Worm (Caenorhabditis elegans) whole organism, dauer: ENCODE measurements around the gene nhr-13.
"Not testable (repeated sequence)": the region's sequence is repeated elsewhere in the genome, so short reads cannot be mapped to it uniquely, and the experiment has no call there.

Experiments used
- unc-62 ChIP-seq: sonication (generic microtip); optimal IDR thresholded peaks from 2 replicates; lab custom pipeline; 2017; ENCODE audit warnings: missing biosample characterization, missing genetic modification reagents, missing genetic modification characterization

The nhr-13 gene

DNA sequence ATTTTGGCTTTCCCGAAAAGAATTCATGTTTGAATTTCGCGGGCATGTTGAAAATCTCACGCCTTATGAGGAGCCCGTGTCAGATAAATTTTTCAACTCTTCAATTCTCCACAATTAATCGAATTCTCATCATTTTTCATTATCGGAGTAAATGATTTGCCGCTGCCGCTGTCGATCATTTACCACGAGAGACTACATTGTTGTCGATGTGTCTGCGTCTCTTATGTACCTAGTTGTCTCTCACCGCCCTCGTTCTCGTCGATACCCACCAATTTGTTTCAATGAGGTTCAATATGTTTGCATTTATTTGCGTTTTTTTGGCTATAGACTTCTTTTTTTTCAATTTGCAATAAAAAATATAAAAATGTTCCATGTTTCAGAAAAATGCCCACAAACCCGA, at the start of gene nhr-13:
nhr-13 (plus strand) TSS at position 369 of the 400 bp plus-strand sequence.
- TF ChIP-seq unc-62 (GFP tag; lab: Kevin White, UChicago): no peak

DNA sequence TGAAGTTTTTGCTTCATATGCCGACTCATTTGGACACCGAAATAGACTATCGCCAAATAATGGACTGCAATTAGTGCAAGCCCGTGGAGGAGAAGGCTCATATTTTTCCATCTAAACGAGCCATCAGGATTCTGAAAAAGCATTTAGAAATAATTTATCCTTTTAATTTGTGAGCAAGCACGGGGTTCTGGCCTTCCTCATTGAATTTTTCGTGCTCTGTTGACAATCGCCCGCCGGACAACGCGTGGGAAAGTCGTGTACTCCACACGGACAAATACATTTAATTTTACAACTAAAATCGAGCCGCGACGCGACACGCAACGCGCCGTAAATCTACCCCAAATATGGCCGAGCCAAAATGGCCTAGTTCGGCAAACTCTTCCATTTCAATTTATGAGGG, 47.9 kb upstream of the nhr-13 start, which contains the start of gene F22F7.12:
F22F7.12 (minus strand) TSS at position 101 of the 400 bp plus-strand sequence.
- not testable (repeated sequence) for TF ChIP-seq unc-62 (GFP tag; lab: Kevin White, UChicago)

DNA sequence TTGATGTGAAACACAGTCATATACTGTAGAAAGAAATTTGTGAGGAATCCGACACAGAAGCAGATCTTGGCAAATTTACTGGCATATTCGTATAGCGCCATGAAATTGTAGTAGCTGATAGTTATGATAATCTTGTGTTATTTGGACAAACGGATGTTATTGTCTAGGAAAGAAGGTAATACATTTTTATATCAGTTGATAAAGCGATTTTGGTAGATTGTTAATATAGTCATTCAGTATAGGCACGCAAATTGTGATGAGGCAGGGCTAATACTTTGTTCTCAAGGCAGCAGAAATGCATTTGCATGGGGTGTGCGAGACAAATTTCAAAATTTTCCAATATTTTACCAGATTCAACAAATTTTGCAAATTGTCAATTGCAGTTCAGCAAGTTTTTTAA, 46.2 kb upstream of the nhr-13 start, which contains the start of gene str-52:
str-52 (minus strand) TSS at position 101 of the 400 bp plus-strand sequence.
- no peak for TF ChIP-seq unc-62 (GFP tag; lab: Kevin White, UChicago)

DNA sequence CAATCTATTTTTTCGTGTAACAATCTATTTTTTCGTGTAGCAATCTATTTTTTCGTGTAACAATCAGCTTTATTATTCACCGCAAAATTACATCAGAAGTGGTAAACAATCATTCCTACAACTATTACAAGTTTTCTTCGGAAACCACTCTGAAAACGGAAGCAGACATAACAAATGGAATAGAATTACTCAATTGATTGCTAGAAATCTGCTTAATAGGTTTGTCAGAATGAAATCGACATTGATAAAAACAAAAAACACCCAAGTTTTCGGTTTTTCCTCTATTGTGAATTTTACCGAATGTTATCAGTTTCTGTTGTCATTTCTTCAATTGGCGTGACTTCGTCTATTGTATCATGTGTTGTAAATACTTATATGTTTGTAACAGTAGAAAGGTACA, 45.5 kb upstream of the nhr-13 start, which contains the start of gene srbc-20:
srbc-20 (plus strand) TSS at position 301 of the 400 bp plus-strand sequence.
- no peak for TF ChIP-seq unc-62 (GFP tag; lab: Kevin White, UChicago)

- no peak for TF ChIP-seq unc-62 (GFP tag; lab: Kevin White, UChicago)
Measured at ce11 chrV:2149432-2149831, 42.9 kb upstream of the nhr-13 start, which contains the start of gene C45H4.21. C45H4.21 (minus strand) TSS chrV:2149532.

ce11 chrV:2150876-2151275, 41.4 kb upstream of the nhr-13 start, which contains the start of gene C45H4.13:
C45H4.13 (minus strand) TSS chrV:2150976.
- TF ChIP-seq unc-62 (GFP tag; lab: Kevin White, UChicago): no peak

DNA sequence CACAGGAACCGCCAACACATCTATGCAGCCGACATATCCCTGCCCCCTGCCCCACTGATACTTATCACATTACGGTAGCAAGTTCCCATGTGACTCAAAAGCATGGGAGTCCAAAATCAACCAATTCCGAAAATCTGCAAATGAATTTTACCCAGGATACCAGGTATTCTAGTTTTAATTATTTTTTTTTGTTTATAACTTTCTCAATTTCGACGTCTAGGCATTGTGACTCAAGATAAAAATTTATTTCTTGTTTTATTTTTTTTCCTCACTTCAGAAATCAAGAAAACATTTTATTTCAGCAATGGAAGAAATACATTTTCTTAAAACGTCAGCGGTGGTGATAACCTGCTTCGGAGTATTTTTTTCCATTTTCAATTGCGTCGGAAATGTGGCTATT, 40.8 kb upstream of the nhr-13 start, which contains the start of gene srbc-24:
srbc-24 (plus strand) TSS at position 301 of the 400 bp plus-strand sequence.
- no peak for TF ChIP-seq unc-62 (GFP tag; lab: Kevin White, UChicago)

DNA sequence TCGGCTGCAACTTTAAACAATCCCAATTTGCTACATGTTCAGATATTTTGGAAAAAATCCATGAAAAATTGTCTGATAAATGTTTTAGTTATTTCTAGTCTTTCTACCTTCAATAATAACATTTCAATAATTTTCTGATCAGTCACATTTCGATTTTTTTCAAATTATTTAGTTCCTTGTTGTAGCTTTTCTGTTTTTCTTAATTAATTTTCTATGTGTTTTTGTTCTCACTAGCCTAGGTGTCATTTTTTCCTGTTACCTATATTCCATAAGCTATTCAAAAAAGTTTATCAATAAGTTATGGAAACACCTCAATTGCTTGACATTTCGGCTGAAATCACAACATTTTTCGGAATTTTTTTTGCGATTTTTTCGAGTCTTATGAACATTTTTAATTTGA, 39.0 kb upstream of the nhr-13 start, which contains the start of gene srbc-23:
srbc-23 (plus strand) TSS at position 301 of the 400 bp plus-strand sequence.
- no peak for TF ChIP-seq unc-62 (GFP tag; lab: Kevin White, UChicago)

ce11 chrV:2155232-2155631, 37.1 kb upstream of the nhr-13 start, which contains the start of gene srbc-21:
srbc-21 (plus strand) TSS chrV:2155532.
- TF ChIP-seq unc-62 (GFP tag; lab: Kevin White, UChicago): no peak

ce11 chrV:2156830-2157229, 35.5 kb upstream of the nhr-13 start, which contains the start of gene srbc-22:
srbc-22 (plus strand) TSS chrV:2157130.
- TF ChIP-seq unc-62 (GFP tag; lab: Kevin White, UChicago): no peak

ce11 chrV:2159331-2159730, 33.0 kb upstream of the nhr-13 start, which contains the start of gene C45H4.14:
C45H4.14 (minus strand) TSS chrV:2159431.
- TF ChIP-seq unc-62 (GFP tag; lab: Kevin White, UChicago): no peak

DNA sequence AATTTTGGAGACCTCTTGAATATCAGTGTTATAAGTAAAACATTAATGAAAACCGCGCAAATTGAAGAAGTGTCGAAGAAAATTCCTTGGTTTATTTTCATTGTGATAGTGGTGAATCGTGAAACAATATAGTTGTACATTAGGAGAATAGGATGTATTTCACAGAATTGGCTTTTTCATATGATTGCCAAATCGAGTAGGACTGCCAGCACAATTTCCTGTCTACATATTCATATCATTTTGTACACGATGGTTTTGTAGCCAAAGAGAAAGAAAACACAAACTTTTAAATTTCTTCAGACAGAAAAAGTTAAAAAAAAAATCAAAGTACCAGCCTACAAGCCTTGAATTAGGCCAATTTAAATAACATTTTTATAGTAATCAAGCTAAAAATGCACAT, 28.6 kb upstream of the nhr-13 start, which contains the start of gene str-255:
str-255 (minus strand) TSS at position 101 of the 400 bp plus-strand sequence.
- TF ChIP-seq unc-62 (GFP tag; lab: Kevin White, UChicago): no peak

DNA sequence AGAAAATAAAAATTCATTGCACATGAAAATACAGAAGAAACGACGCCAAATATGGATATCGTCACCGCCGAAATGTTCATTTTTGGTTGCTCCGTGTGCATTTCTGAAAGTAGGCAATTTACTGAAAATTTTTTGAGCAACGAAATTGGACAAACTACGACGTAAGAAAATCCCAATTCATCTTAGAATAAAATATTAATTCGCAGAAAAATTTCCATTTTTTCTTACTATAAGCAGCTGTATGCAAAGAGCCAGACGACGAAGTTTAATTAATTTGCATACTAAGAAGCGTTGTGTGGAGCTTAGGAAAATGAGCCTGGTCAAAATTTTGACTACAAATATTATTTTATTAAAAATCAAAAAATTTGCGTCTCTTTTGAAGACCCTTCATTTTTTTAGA, 25.6 kb upstream of the nhr-13 start, which contains the start of gene srbc-19:
srbc-19 (minus strand) TSS at position 101 of the 400 bp plus-strand sequence.
- no peak for TF ChIP-seq unc-62 (GFP tag; lab: Kevin White, UChicago)

DNA sequence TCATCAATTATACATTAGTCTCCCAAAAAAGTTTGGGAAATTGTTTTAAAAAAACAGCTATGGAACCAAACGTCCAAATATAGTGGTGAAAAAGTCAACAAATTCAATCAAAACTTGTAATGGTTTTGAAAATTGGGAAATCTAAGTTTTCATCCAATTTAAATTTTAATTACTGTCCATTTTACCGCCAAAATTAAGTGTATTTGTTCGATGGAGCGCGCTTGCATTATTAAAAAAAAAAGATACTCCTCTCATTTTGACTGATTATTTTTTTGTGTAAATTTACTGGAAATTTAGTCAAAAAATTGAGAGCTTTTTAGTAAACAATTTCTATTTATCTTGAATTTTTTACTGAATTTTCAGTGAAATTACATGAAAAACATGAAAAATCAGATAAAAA, 17.8 kb upstream of the nhr-13 start:
- TF ChIP-seq unc-62 (GFP tag; lab: Kevin White, UChicago): no peak

DNA sequence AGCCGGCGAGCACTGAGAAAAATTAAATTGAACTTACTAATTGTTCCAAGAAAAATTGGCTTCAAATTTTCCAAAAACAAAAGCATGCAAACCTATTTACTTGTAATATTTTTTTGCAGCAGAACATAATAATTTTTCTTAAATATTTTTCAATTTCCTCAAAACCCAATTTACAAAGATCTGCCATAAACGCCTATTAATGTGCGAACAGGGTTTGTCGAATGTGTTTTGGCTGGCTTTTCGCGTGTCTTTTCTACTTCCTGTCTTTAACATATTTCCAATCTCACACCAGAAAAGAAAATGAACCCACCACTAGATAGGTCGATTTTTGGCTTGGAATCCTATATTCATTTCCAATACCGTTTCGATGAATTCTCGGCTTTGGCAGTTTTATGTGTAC, 17.0 kb upstream of the nhr-13 start, which contains the start of gene C45H4.18:
C45H4.18 (plus strand) TSS at position 301 of the 400 bp plus-strand sequence.
- no peak for TF ChIP-seq unc-62 (GFP tag; lab: Kevin White, UChicago)

- TF ChIP-seq unc-62 (GFP tag; lab: Kevin White, UChicago): no peak
Measured at ce11 chrV:2177307-2177764, 14.9 kb upstream of the nhr-13 start, which contains the start of gene srbc-17. srbc-17 (plus strand) TSS chrV:2177714.
